Worm (Caenorhabditis elegans) whole organism, mixed stage, embryonic: ENCODE results near the gene F22B3.10.

ENCODE experiments used
- blmp-1 ChIP-seq: fragments of 150-350 bp; optimal IDR thresholded peaks from 2 replicates; lab custom pipeline; 2014; ENCODE audit warnings: missing biosample characterization, missing genetic modification characterization
- ceh-39 ChIP-seq: fragments of 150-350 bp; optimal IDR thresholded peaks from 2 replicates; lab custom pipeline; 2014; ENCODE audit warnings: missing biosample characterization, missing genetic modification characterization
- drap-1 ChIP-seq: fragments of 200-800 bp; sonication (Bioruptor generic); optimal IDR thresholded peaks from 3 replicates; lab custom pipeline; 2018; ENCODE audit warnings: mild to moderate bottlenecking, missing genetic modification characterization, missing compliant biosample characterization
- lin-13 ChIP-seq: fragments of 150-350 bp; optimal IDR thresholded peaks from 2 replicates; lab custom pipeline; 2014; ENCODE audit warnings: missing biosample characterization, missing genetic modification characterization
- nhr-2 ChIP-seq: fragments of 150-350 bp; optimal IDR thresholded peaks from 2 replicates; lab custom pipeline; 2014; ENCODE audit warnings: missing biosample characterization, missing genetic modification characterization
- nhr-237 ChIP-seq: fragments of 150-350 bp; optimal IDR thresholded peaks from 2 replicates; lab custom pipeline; 2014; ENCODE audit warnings: missing biosample characterization, missing genetic modification characterization
- sptf-1 ChIP-seq: sonication (generic microtip); optimal IDR thresholded peaks from 2 replicates; lab custom pipeline; 2017; ENCODE audit warnings: mild to moderate bottlenecking, missing genetic modification characterization, moderate library complexity, missing compliant biosample characterization
- unc-120 ChIP-seq: sonication (generic microtip); optimal IDR thresholded peaks from 2 replicates; lab custom pipeline; 2017; ENCODE audit warnings: missing genetic modification characterization, missing compliant biosample characterization; ENCODE audit not compliant: poor library complexity, severe bottlenecking
- unc-39 ChIP-seq: fragments of 150-350 bp; optimal IDR thresholded peaks from 2 replicates; lab custom pipeline; 2014; ENCODE audit warnings: missing biosample characterization, missing genetic modification characterization
- unc-62 ChIP-seq: fragments of 150-350 bp; optimal IDR thresholded peaks from 2 replicates; lab custom pipeline; 2014; ENCODE audit warnings: missing biosample characterization, missing genetic modification reagents, missing genetic modification characterization
- ztf-11 ChIP-seq: fragments of 150-350 bp; optimal IDR thresholded peaks from 2 replicates; lab custom pipeline; 2014; ENCODE audit warnings: missing biosample characterization, missing genetic modification characterization

ce11 chrIV:11455824-11456223 is 41.0 kb upstream of the F22B3.10 start:
- no peak for TF ChIP-seq unc-120
- no peak for TF ChIP-seq unc-62 (GFP tag; lab: Kevin White, UChicago)
- TF ChIP-seq nhr-237 (tag; lab: Kevin White, UChicago), result no peak
- TF ChIP-seq drap-1 (GFP tag; lab: Kevin White, UChicago), result no peak
- TF ChIP-seq blmp-1 (tag; lab: Kevin White, UChicago), result no peak
- no peak for TF ChIP-seq unc-39 (tag; lab: Kevin White, UChicago)
- no peak for TF ChIP-seq ztf-11 (tag; lab: Kevin White, UChicago)
- no peak for TF ChIP-seq nhr-2 (tag; lab: Kevin White, UChicago)
- TF ChIP-seq ceh-39, result no peak
- no peak for TF ChIP-seq sptf-1 (tag; lab: Kevin White, UChicago)
- no peak for TF ChIP-seq lin-13 (tag; lab: Kevin White, UChicago)
